Worm (Caenorhabditis elegans) whole organism, L4 larva: ENCODE data around the gene spin-2.

Experiments used
- hlh-11 ChIP-seq: fragments of 200-800 bp; sonication (Bioruptor generic); optimal IDR thresholded peaks from 2 replicates; lab custom pipeline; 2018; ENCODE audit warnings: mild to moderate bottlenecking, missing genetic modification characterization, missing compliant biosample characterization
- hlh-30 ChIP-seq: sonication (generic microtip); optimal IDR thresholded peaks from 2 replicates; lab custom pipeline; 2017; ENCODE audit warnings: antibody characterized with exemption, mild to moderate bottlenecking, missing genetic modification characterization, missing compliant biosample characterization; ENCODE audit not compliant: insufficient read depth
- zag-1 ChIP-seq: fragments of 150-350 bp; optimal IDR thresholded peaks from 2 replicates; lab custom pipeline; 2014; ENCODE audit warnings: missing biosample characterization, missing genetic modification characterization

- TF ChIP-seq hlh-30 (tag; lab: Kevin White, UChicago) (no peak), hlh-11 (tag; lab: Kevin White, UChicago) (no peak), zag-1 (no peak)
These were observed 21.6 kb downstream of the spin-2 start for ce11 chrIV:13108430-13108829.
